Fruit fly (Drosophila melanogaster) whole organism, pupa: Measurements from ENCODE around the gene Tcs3.

Source experiments
- CG10348 ChIP-seq: fragments of 200-800 bp; sonication (Bioruptor generic); IDR thresholded peaks from 2 replicates; pipeline ENCODE4 v1.3.6; 2022; ENCODE audit warnings: missing biosample characterization, missing genetic modification characterization
- CG12605 ChIP-seq: fragments of 200-800 bp; sonication (Bioruptor generic); IDR thresholded peaks from 2 replicates; pipeline ENCODE4 v1.3.6; 2022; ENCODE audit warnings: missing biosample characterization, missing genetic modification characterization
- CG13204 ChIP-seq: fragments of 200-800 bp; sonication (Bioruptor generic); optimal IDR thresholded peaks from 2 replicates; lab custom pipeline; 2018; ENCODE audit warnings: missing biosample characterization, mild to moderate bottlenecking, missing genetic modification characterization, moderate library complexity
- CG14655 ChIP-seq: fragments of 200-800 bp; sonication (Bioruptor generic); optimal IDR thresholded peaks from 3 replicates; lab custom pipeline; 2017; ENCODE audit warnings: mild to moderate bottlenecking, missing biosample characterization, missing genetic modification reagents, missing genetic modification characterization
- CG15710 ChIP-seq: fragments of 200-800 bp; sonication (Bioruptor generic); optimal IDR thresholded peaks from 2 replicates; lab custom pipeline; 2018; ENCODE audit warnings: missing biosample characterization, mild to moderate bottlenecking, missing genetic modification characterization, moderate library complexity
- CG17806 ChIP-seq: fragments of 200-800 bp; sonication (Bioruptor generic); optimal IDR thresholded peaks from 2 replicates; lab custom pipeline; 2018; ENCODE audit warnings: missing biosample characterization, mild to moderate bottlenecking, missing genetic modification characterization, moderate library complexity
- CG32121 ChIP-seq: fragments of 200-800 bp; sonication (Bioruptor generic); IDR thresholded peaks from 2 replicates; pipeline ENCODE4 v1.3.6; 2022; ENCODE audit warnings: missing biosample characterization, missing genetic modification characterization
- CG34367 ChIP-seq: fragments of 200-800 bp; sonication (Bioruptor generic); optimal IDR thresholded peaks from 2 replicates; lab custom pipeline; 2018; ENCODE audit warnings: missing biosample characterization, mild to moderate bottlenecking, missing genetic modification characterization
- CG4496 ChIP-seq: fragments of 200-800 bp; sonication (Bioruptor generic); IDR thresholded peaks from 3 replicates; pipeline ENCODE4 v1.3.6; 2022; ENCODE audit warnings: missing biosample characterization, missing genetic modification characterization
- CG8159 ChIP-seq: fragments of 200-800 bp; sonication (Bioruptor generic); optimal IDR thresholded peaks from 3 replicates; lab custom pipeline; 2018; ENCODE audit warnings: missing biosample characterization, mild to moderate bottlenecking, missing genetic modification characterization, moderate library complexity
- CG8301 ChIP-seq: fragments of 200-800 bp; sonication (Bioruptor generic); optimal IDR thresholded peaks from 2 replicates; lab custom pipeline; 2018; ENCODE audit warnings: missing biosample characterization, mild to moderate bottlenecking, missing genetic modification characterization
- CG9948 ChIP-seq: fragments of 200-800 bp; sonication (Bioruptor generic); optimal IDR thresholded peaks from 2 replicates; lab custom pipeline; 2018; ENCODE audit warnings: missing biosample characterization, mild to moderate bottlenecking, missing genetic modification characterization, moderate library complexity
- D1 ChIP-seq: fragments of 200-800 bp; sonication (Bioruptor generic); optimal IDR thresholded peaks from 2 replicates; lab custom pipeline; 2018; ENCODE audit warnings: missing biosample characterization, mild to moderate bottlenecking, missing genetic modification characterization, moderate library complexity
- EcR ChIP-seq: fragments of 200-800 bp; sonication (Bioruptor generic); optimal IDR thresholded peaks from 3 replicates; lab custom pipeline; 2019; ENCODE audit warnings: missing biosample characterization, missing genetic modification characterization, mild to moderate bottlenecking, moderate library complexity, missing genetic modification reagents
- Ets98B ChIP-seq: fragments of 200-800 bp; sonication (Bioruptor generic); IDR thresholded peaks from 2 replicates; pipeline ENCODE4 v1.3.6; 2022; ENCODE audit warnings: missing biosample characterization, missing genetic modification characterization
- Pif1A ChIP-seq: fragments of 200-800 bp; sonication (Bioruptor generic); optimal IDR thresholded peaks from 3 replicates; lab custom pipeline; 2016; ENCODE audit warnings: missing biosample characterization, missing genetic modification characterization
- Pif1B ChIP-seq: fragments of 200-800 bp; sonication (Bioruptor generic); optimal IDR thresholded peaks from 3 replicates; lab custom pipeline; 2016; ENCODE audit warnings: missing biosample characterization, missing genetic modification characterization
- fd96Ca ChIP-seq: fragments of 200-800 bp; sonication (Bioruptor generic); IDR thresholded peaks from 3 replicates; pipeline ENCODE4 v1.3.6; 2022; ENCODE audit warnings: missing biosample characterization, missing genetic modification characterization
- gl ChIP-seq: fragments of 200-800 bp; sonication (Bioruptor generic); optimal IDR thresholded peaks from 2 replicates; lab custom pipeline; 2018; ENCODE audit warnings: missing biosample characterization, mild to moderate bottlenecking, missing genetic modification characterization
- rn ChIP-seq: fragments of 200-800 bp; sonication (Bioruptor generic); IDR thresholded peaks from 2 replicates; pipeline ENCODE4 v1.3.6; 2022; ENCODE audit warnings: missing biosample characterization, missing genetic modification characterization

Gene Tcs3

DNA sequence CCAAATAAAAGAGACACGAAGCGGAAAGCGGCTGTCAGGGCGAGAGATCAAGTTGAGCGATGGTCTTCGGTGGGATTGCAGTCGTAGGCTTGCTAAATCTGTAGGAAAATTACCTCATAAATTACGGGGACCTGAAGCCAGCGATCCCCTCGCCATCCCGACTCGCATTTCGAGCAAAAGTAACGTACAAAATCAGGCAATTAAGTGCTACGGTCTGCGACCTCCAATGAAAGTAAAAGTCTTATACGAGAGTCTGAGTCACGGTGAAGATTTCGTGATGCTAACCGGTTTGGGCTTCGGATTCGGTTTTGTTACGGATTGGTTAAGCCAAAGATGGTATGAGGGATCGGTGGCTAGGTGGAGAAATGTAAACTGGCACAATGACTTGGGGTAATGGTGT lies 11.9 kb upstream of the Tcs3 start:
- TF ChIP-seq CG12605 (GFP tag; lab: Robert Waterston, UW) = no peak
- no peak for TF ChIP-seq CG15710 (tag; lab: Kevin White, UChicago)
- TF ChIP-seq EcR (GFP tag; lab: Kevin White, UChicago) = peak; percentile 35
- TF ChIP-seq Ets98B (GFP tag; lab: Robert Waterston, UW) = no peak
- TF ChIP-seq CG8159 = no peak
- TF ChIP-seq Pif1B (GFP tag; lab: Kevin White, UChicago) = no peak
- TF ChIP-seq, all 21 proteins: peak for 1

dm6 chr3L:16346023-16346422 lies 5.8 kb upstream of the Tcs3 start, which contains the start of gene CG33257:
Gene CG33257 (plus strand): TSS chr3L:16346323.
- TF ChIP-seq gl (tag; lab: Kevin White, UChicago) (no peak), CG32121 (GFP tag; lab: Robert Waterston, UW) (no peak), Pif1B (GFP tag; lab: Kevin White, UChicago) (no peak), CG8159 (no peak), CG10348 (GFP tag; lab: Robert Waterston, UW) (no peak), CG13204 (GFP tag; lab: Kevin White, UChicago) (no peak), CG15710 (tag; lab: Kevin White, UChicago) (no peak), fd96Ca (GFP tag; lab: Robert Waterston, UW) (no peak), CG12605 (GFP tag; lab: Robert Waterston, UW) (no peak), CG8301 (no peak), CG9948 (tag; lab: Kevin White, UChicago) (no peak), D1 (tag; lab: Kevin White, UChicago) (no peak), CG34367 (tag; lab: Kevin White, UChicago) (no peak), Pif1A (no peak)

DNA sequence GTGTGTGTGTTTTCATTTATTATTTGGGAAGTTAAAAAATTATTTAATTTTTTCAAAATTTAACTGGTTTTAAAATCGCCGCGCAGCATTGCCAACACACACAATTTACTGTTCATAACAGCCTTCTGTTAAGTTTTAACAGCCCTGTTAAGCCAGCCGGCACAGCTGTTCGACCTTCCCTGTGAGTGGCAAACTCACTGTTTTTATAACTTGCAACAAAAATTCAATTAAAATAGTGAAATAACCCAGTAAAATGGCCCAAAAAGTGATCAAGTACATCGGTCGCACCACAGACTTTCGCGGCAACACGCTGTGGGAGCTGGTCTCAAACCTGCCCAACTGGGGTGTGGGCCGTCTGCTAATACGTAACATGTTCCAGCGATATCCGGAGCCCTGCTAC lies 3.9 kb upstream of the Tcs3 start, which contains the start of gene mRpS34:
mRpS34 (plus strand) TSS at position 161 of the 400 bp plus-strand sequence.
- TF ChIP-seq CG34367 (tag; lab: Kevin White, UChicago) (no peak), Pif1B (GFP tag; lab: Kevin White, UChicago) (no peak), Ets98B (GFP tag; lab: Robert Waterston, UW) (no peak), CG15710 (tag; lab: Kevin White, UChicago) (no peak)

- TF ChIP-seq CG8159 = no peak
- no peak for TF ChIP-seq rn (GFP tag; lab: Robert Waterston, UW)
- no peak for TF ChIP-seq CG12605 (GFP tag; lab: Robert Waterston, UW)
Measured at dm6 chr3L:16349686-16350085, 2.1 kb upstream of the Tcs3 start.

DNA sequence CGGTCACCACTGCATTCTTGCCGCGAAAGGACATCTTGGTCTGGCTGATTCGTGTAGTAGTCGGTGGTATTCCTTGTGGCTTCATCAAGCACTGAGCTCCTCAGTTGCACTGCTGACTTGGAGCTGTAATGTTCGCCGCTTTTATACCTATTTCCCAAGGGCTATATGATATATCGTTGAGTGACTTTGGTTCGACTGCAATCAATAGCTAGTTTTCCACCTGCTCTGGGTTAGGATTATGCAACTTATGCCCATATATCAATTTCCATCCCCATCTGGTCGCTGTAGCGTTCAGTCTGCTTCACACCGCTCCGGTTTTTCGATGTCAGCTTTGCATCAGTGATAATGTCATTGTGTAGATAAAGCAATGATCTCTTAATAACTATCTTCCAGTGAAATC lies 2.4 kb downstream of the Tcs3 start, which contains the start of gene Pdh:
Pdh (minus strand) TSS at position 101 of the 400 bp plus-strand sequence.
- no peak for TF ChIP-seq CG14655 (GFP tag; lab: Kevin White, UChicago)
- no peak for TF ChIP-seq CG17806 (tag; lab: Kevin White, UChicago)
- no peak for TF ChIP-seq CG15710 (tag; lab: Kevin White, UChicago)
- no peak for TF ChIP-seq CG4496 (GFP tag; lab: Robert Waterston, UW)
- no peak for TF ChIP-seq Pif1A
- no peak for TF ChIP-seq CG13204 (GFP tag; lab: Kevin White, UChicago)
- TF ChIP-seq Pif1B (GFP tag; lab: Kevin White, UChicago) = no peak
- no peak for TF ChIP-seq CG34367 (tag; lab: Kevin White, UChicago)

- TF ChIP-seq CG4496 (GFP tag; lab: Robert Waterston, UW) (no peak), fd96Ca (GFP tag; lab: Robert Waterston, UW) (0 out of 3 replicates have a peak, but pooled peaks have one; percentile 9)
- TF ChIP-seq, all 21 proteins: peak for 1
Measured at dm6 chr3L:16356171-16356765, 4.5 kb downstream of the Tcs3 start.

dm6 chr3L:16357187-16357728 lies 5.5 kb downstream of the Tcs3 start:
- TF ChIP-seq EcR (GFP tag; lab: Kevin White, UChicago) (peak; percentile 91), gl (tag; lab: Kevin White, UChicago) (no peak)

- TF ChIP-seq CG15710 (tag; lab: Kevin White, UChicago) = peak; percentile 16
- TF ChIP-seq CG9948 (tag; lab: Kevin White, UChicago) = peak; percentile 27
- TF ChIP-seq Pif1B (GFP tag; lab: Kevin White, UChicago) = no peak
- TF ChIP-seq D1 (tag; lab: Kevin White, UChicago) = peak; percentile 52
- no peak for TF ChIP-seq rn (GFP tag; lab: Robert Waterston, UW)
- no peak for TF ChIP-seq CG14655 (GFP tag; lab: Kevin White, UChicago)
- peak; percentile 62 for TF ChIP-seq CG8159
Measured at dm6 chr3L:16357860-16358259, 6.1 kb downstream of the Tcs3 start.
